Fruit fly (Drosophila melanogaster): Measurements from ENCODE around the gene CG6310.

The CG6310 gene

DNA sequence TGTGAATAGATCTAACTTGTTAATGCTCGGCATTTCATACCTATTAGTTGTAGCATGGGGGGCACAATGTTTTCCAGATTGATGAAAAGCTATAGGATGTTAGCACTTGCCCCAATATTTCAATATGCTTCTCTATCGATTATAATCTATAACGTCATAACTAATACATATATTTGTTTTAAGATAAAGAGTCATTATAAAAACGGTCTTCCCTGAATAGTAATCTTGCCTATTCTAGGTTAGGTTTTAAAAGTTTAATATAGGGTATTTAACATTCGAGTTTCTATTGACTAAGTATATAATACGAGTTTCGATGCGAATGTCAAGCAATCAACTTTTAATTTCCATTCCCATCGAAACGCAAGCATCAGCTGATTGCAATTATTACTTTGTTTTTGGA lies 8.5 kb downstream of the CG6310 start, which contains the start of the genes CG6321 and Blos2 (continued):
- TF ChIP-seq CG1233 (GFP tag; optimal IDR thresholded peaks at IDR 0.05) (peak; percentile 64), Dbx (GFP tag; IDR thresholded peaks at IDR 0.05) (peak; percentile 63; the same call in 2 of the 3 replicates), stwl (tag; optimal IDR thresholded peaks at IDR 0.05) (peak; percentile 30), kah (GFP tag; optimal IDR thresholded peaks at IDR 0.05) (peak; percentile 33), CG13287 (GFP tag; IDR thresholded peaks at IDR 0.05; ENCODE audit: partially characterized antibody) (0 out of 2 replicates have a peak, but pooled peaks have one; percentile 14), CG4707 (GFP tag; optimal IDR thresholded peaks at IDR 0.05) (peak; percentile 52), lmd (GFP tag; IDR thresholded peaks at IDR 0.05) (peak; percentile 68), Dp (GFP tag; optimal IDR thresholded peaks at IDR 0.05) (peak; percentile 50), CG10959 (GFP tag; IDR thresholded peaks at IDR 0.05) (peak; percentile 27; the same call in 1 of the 2 replicates), CG33213 (GFP tag; optimal IDR thresholded peaks at IDR 0.05) (peak; percentile 46), org-1 (GFP tag; optimal IDR thresholded peaks at IDR 0.05) (peak; percentile 63), CG31388 (GFP tag; optimal IDR thresholded peaks at IDR 0.05) (peak; percentile 29), CG7556 (GFP tag; optimal IDR thresholded peaks at IDR 0.05) (peak; percentile 79), pb (GFP tag; optimal IDR thresholded peaks at IDR 0.05) (no peak), chm (GFP tag; IDR thresholded peaks at IDR 0.05) (peak; percentile 55; the same call in 1 of the 2 replicates), Ada2b (GFP tag; IDR thresholded peaks at IDR 0.05) (peak; percentile 60; the same call in 1 of the 2 replicates), psq (GFP tag; optimal IDR thresholded peaks at IDR 0.05) (no peak), Hr51 (GFP tag; optimal IDR thresholded peaks at IDR 0.05) (peak; percentile 5 to 88), stc (GFP tag; IDR thresholded peaks at IDR 0.05) (peak; percentile 79), mld (GFP tag; IDR thresholded peaks at IDR 0.05; ENCODE audit: partially characterized antibody) (no peak), CG11696 (GFP tag; IDR thresholded peaks at IDR 0.05) (0 out of 2 replicates have a peak, but pooled peaks have one; percentile 24), CG10431 (GFP tag; optimal IDR thresholded peaks at IDR 0.05) (no peak), caup (GFP tag; optimal IDR thresholded peaks at IDR 0.05; ENCODE audit: severe bottlenecking) (peak; percentile 72), Dfd (GFP tag; optimal IDR thresholded peaks at IDR 0.05) (no peak), CG10462 (GFP tag; optimal IDR thresholded peaks at IDR 0.05) (no peak), usp (GFP tag; optimal IDR thresholded peaks at IDR 0.05) (no peak), CG30403 (GFP tag; optimal IDR thresholded peaks at IDR 0.05) (peak; percentile 82), Sox102F (GFP tag; optimal IDR thresholded peaks at IDR 0.05) (peak; percentile 78), tup (GFP tag; optimal IDR thresholded peaks at IDR 0.05) (no peak), bbx (GFP tag; IDR thresholded peaks at IDR 0.05; ENCODE audit: partially characterized antibody) (no peak), CG9817 (tag; optimal IDR thresholded peaks at IDR 0.05) (peak; percentile 63), CG13424 (tag; optimal IDR thresholded peaks at IDR 0.05) (peak; percentile 84), CG2712 (tag; optimal IDR thresholded peaks at IDR 0.05) (peak; percentile 89), schlank (tag; optimal IDR thresholded peaks at IDR 0.05) (no peak), mirr (GFP tag; optimal IDR thresholded peaks at IDR 0.05) (peak; percentile 4), lbe (GFP tag; optimal IDR thresholded peaks at IDR 0.05) (peak; percentile 58), oc (tag; optimal IDR thresholded peaks at IDR 0.05) (peak; percentile 43), CG10565 (GFP tag; optimal IDR thresholded peaks at IDR 0.05) (no peak), fd102C (GFP tag; optimal IDR thresholded peaks at IDR 0.05) (no peak), CG2875 (GFP tag; optimal IDR thresholded peaks at IDR 0.05) (peak; percentile 36), CG1832 (GFP tag; optimal IDR thresholded peaks at IDR 0.05) (no peak), HLH4C (GFP tag; IDR thresholded peaks at IDR 0.05; ENCODE audit: partially characterized antibody) (no peak), CG12299 (tag; optimal IDR thresholded peaks at IDR 0.05) (peak; percentile 76), CG4328 (GFP tag; optimal IDR thresholded peaks at IDR 0.05) (peak; percentile 57), CG4424 (GFP tag; optimal IDR thresholded peaks at IDR 0.05) (peak; percentile 73), Scr (GFP tag; IDR thresholded peaks at IDR 0.05; ENCODE audit: partially characterized antibody) (no peak), disco-r (GFP tag; optimal IDR thresholded peaks at IDR 0.05) (no peak), CG3995 (GFP tag; optimal IDR thresholded peaks at IDR 0.05) (no peak), Fer1 (GFP tag; optimal IDR thresholded peaks at IDR 0.05) (peak; percentile 87), dati (GFP tag; IDR thresholded peaks at IDR 0.05) (no peak)
